Fruit fly (Drosophila melanogaster): ENCODE results near the gene VhaM9.7-c.

DNA sequence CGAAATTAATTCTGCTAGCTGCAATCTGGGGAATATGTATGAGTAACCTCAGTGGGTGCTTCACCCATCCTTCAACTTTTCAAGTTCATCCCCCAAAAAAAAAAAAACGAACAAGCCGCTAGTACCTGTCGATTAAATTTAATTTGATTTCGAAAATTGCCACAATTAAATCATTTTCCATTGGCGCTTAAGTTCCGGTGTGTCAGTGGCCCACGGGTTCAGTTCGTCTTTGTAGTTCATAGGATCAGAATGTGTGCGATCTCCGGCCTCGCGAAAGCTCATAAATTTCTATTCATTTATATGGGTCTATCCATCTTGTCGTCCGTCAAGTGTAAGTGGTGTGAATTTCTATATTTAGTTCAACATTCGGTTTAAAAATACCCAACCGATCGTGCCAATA, 44.6 kb downstream of the VhaM9.7-c start, which contains the start of gene CG32260:
- TF ChIP-seq Sin3A (optimal IDR thresholded peaks at IDR 0.05) (no peak), psq (optimal IDR thresholded peaks at IDR 0.05) (no peak), Myc (optimal IDR thresholded peaks at IDR 0.05) (no peak), insv (optimal IDR thresholded peaks at IDR 0.05) (no peak)
